Worm (Caenorhabditis elegans): Measurements from ENCODE around the gene nhr-57.

- TF ChIP-seq hlh-30 (tag; optimal IDR thresholded peaks at IDR 0.05; ENCODE audit: insufficient read depth) (no peak), pqm-1 (tag; optimal IDR thresholded peaks at IDR 0.05) (no peak), ztf-16 (tag; optimal IDR thresholded peaks at IDR 0.05) (no peak), pax-1 (tag; optimal IDR thresholded peaks at IDR 0.05) (no peak), madf-2 (tag; optimal IDR thresholded peaks at IDR 0.05) (no peak), ceh-31 (tag; optimal IDR thresholded peaks at IDR 0.05) (no peak), fkh-10 (GFP tag; optimal IDR thresholded peaks at IDR 0.05) (no peak), dmd-4 (tag; optimal IDR thresholded peaks at IDR 0.05; ENCODE audit: borderline replicate concordance) (no peak), T23F11.4 (GFP tag; optimal IDR thresholded peaks at IDR 0.05) (no peak)
Measured at ce11 chrV:4112516-4112915, 19.2 kb upstream of the nhr-57 start, which contains the start of gene srw-134.
